Fruit fly (Drosophila melanogaster): ENCODE results near the gene Mst84Dd.
A peak's percentile ranks its signal among the peaks of the same experiment; 100 is the strongest.

The Mst84Dd gene

DNA sequence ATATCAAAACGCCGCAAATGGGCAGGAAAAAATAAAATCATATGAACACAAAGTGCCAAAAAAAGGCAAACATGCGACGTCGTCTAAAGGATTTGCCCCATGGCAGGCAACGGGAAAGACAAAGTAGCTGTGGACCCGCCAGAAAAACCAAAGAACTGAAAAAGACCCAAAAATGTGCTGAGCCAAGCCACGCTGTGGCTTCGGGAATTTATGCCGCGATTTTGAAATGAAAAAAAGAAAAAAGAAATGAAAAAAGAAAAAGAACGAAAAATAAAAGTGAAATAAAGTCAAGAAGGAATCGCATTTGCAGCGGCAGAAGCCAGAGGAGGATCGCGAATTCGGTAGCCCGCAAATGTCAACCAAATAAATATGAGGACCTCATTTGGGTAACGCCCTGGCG is 41.0 kb downstream of the Mst84Dd start:
- no peak for TF ChIP-seq CG7045 (GFP tag; optimal IDR thresholded peaks at IDR 0.05)
- TF ChIP-seq Clk (GFP tag; optimal IDR thresholded peaks at IDR 0.05): no peak
- TF ChIP-seq CG33017 (tag; optimal IDR thresholded peaks at IDR 0.05): no peak
- no peak for TF ChIP-seq cic (GFP tag; optimal IDR thresholded peaks at IDR 0.05)
- no peak for TF ChIP-seq Hr96 (GFP tag; optimal IDR thresholded peaks at IDR 0.05)
- no peak for TF ChIP-seq tj (GFP tag; optimal IDR thresholded peaks at IDR 0.05)
- TF ChIP-seq kay (GFP tag; ENCODE audit: borderline replicate concordance): no peak
- TF ChIP-seq toe (GFP tag; optimal IDR thresholded peaks at IDR 0.05): no peak

DNA sequence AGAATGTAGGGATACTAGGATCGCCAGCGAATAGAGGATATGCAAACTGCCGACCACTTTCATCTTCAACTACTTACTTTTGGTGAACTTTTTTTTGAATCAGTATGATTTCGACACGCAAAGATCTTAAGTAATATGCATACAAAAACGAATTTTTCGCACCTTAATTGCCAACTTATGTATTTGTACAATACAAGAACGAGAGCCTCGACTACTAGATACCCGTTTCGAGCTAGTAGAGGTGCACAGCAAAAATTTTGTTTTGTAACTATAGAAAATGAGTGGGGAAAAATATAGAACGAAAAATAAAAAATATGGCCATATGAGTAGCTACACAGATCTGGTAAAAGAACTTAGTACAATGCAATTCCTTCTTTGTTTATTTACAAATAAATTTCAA is 46.5 kb downstream of the Mst84Dd start, which contains the start of gene CG10029:
TSS of gene CG10029 (minus strand) at position 101 of the 400 bp plus-strand sequence.
- no peak for TF ChIP-seq Clk (GFP tag; optimal IDR thresholded peaks at IDR 0.05)
- TF ChIP-seq CG7045 (GFP tag; optimal IDR thresholded peaks at IDR 0.05): no peak
- TF ChIP-seq kay (GFP tag; ENCODE audit: borderline replicate concordance): peak; percentile 26
- no peak for TF ChIP-seq ovo (GFP tag; optimal IDR thresholded peaks at IDR 0.05)
- TF ChIP-seq Hr96 (GFP tag; optimal IDR thresholded peaks at IDR 0.05): no peak
- TF ChIP-seq Mnt (GFP tag; optimal IDR thresholded peaks at IDR 0.05): no peak
- TF ChIP-seq CG7101 (tag; optimal IDR thresholded peaks at IDR 0.05): no peak
